Fruit fly (Drosophila melanogaster) whole organism, pupa: ENCODE measurements around the gene CG8202.
A peak's percentile ranks its signal among the peaks of the same experiment; 100 is the strongest.

ENCODE experiments used
- CG10348 ChIP-seq: fragments of 200-800 bp; sonication (Bioruptor generic); IDR thresholded peaks from 2 replicates; pipeline ENCODE4 v1.3.6; 2022; ENCODE audit warnings: missing biosample characterization, missing genetic modification characterization
- CG12605 ChIP-seq: fragments of 200-800 bp; sonication (Bioruptor generic); IDR thresholded peaks from 2 replicates; pipeline ENCODE4 v1.3.6; 2022; ENCODE audit warnings: missing biosample characterization, missing genetic modification characterization
- CG13204 ChIP-seq: fragments of 200-800 bp; sonication (Bioruptor generic); optimal IDR thresholded peaks from 2 replicates; lab custom pipeline; 2018; ENCODE audit warnings: missing biosample characterization, mild to moderate bottlenecking, missing genetic modification characterization, moderate library complexity
- CG14655 ChIP-seq: fragments of 200-800 bp; sonication (Bioruptor generic); optimal IDR thresholded peaks from 3 replicates; lab custom pipeline; 2017; ENCODE audit warnings: mild to moderate bottlenecking, missing biosample characterization, missing genetic modification reagents, missing genetic modification characterization
- CG15710 ChIP-seq: fragments of 200-800 bp; sonication (Bioruptor generic); optimal IDR thresholded peaks from 2 replicates; lab custom pipeline; 2018; ENCODE audit warnings: missing biosample characterization, mild to moderate bottlenecking, missing genetic modification characterization, moderate library complexity
- CG17806 ChIP-seq: fragments of 200-800 bp; sonication (Bioruptor generic); optimal IDR thresholded peaks from 2 replicates; lab custom pipeline; 2018; ENCODE audit warnings: missing biosample characterization, mild to moderate bottlenecking, missing genetic modification characterization, moderate library complexity
- CG32121 ChIP-seq: fragments of 200-800 bp; sonication (Bioruptor generic); IDR thresholded peaks from 2 replicates; pipeline ENCODE4 v1.3.6; 2022; ENCODE audit warnings: missing biosample characterization, missing genetic modification characterization
- CG34367 ChIP-seq: fragments of 200-800 bp; sonication (Bioruptor generic); optimal IDR thresholded peaks from 2 replicates; lab custom pipeline; 2018; ENCODE audit warnings: missing biosample characterization, mild to moderate bottlenecking, missing genetic modification characterization
- CG4496 ChIP-seq: fragments of 200-800 bp; sonication (Bioruptor generic); IDR thresholded peaks from 3 replicates; pipeline ENCODE4 v1.3.6; 2022; ENCODE audit warnings: missing biosample characterization, missing genetic modification characterization
- CG8159 ChIP-seq: fragments of 200-800 bp; sonication (Bioruptor generic); optimal IDR thresholded peaks from 3 replicates; lab custom pipeline; 2018; ENCODE audit warnings: missing biosample characterization, mild to moderate bottlenecking, missing genetic modification characterization, moderate library complexity
- CG8301 ChIP-seq: fragments of 200-800 bp; sonication (Bioruptor generic); optimal IDR thresholded peaks from 2 replicates; lab custom pipeline; 2018; ENCODE audit warnings: missing biosample characterization, mild to moderate bottlenecking, missing genetic modification characterization
- CG9948 ChIP-seq: fragments of 200-800 bp; sonication (Bioruptor generic); optimal IDR thresholded peaks from 2 replicates; lab custom pipeline; 2018; ENCODE audit warnings: missing biosample characterization, mild to moderate bottlenecking, missing genetic modification characterization, moderate library complexity
- D1 ChIP-seq: fragments of 200-800 bp; sonication (Bioruptor generic); optimal IDR thresholded peaks from 2 replicates; lab custom pipeline; 2018; ENCODE audit warnings: missing biosample characterization, mild to moderate bottlenecking, missing genetic modification characterization, moderate library complexity
- EcR ChIP-seq: fragments of 200-800 bp; sonication (Bioruptor generic); optimal IDR thresholded peaks from 3 replicates; lab custom pipeline; 2019; ENCODE audit warnings: missing biosample characterization, missing genetic modification characterization, mild to moderate bottlenecking, moderate library complexity, missing genetic modification reagents
- Ets98B ChIP-seq: fragments of 200-800 bp; sonication (Bioruptor generic); IDR thresholded peaks from 2 replicates; pipeline ENCODE4 v1.3.6; 2022; ENCODE audit warnings: missing biosample characterization, missing genetic modification characterization
- Pif1A ChIP-seq: fragments of 200-800 bp; sonication (Bioruptor generic); optimal IDR thresholded peaks from 3 replicates; lab custom pipeline; 2016; ENCODE audit warnings: missing biosample characterization, missing genetic modification characterization
- Pif1B ChIP-seq: fragments of 200-800 bp; sonication (Bioruptor generic); optimal IDR thresholded peaks from 3 replicates; lab custom pipeline; 2016; ENCODE audit warnings: missing biosample characterization, missing genetic modification characterization
- Snoo ChIP-seq: fragments of 200-800 bp; sonication (Bioruptor generic); optimal IDR thresholded peaks from 3 replicates; lab custom pipeline; 2017; ENCODE audit warnings: missing biosample characterization, mild to moderate bottlenecking, missing genetic modification characterization, inconsistent platforms
- fd96Ca ChIP-seq: fragments of 200-800 bp; sonication (Bioruptor generic); IDR thresholded peaks from 3 replicates; pipeline ENCODE4 v1.3.6; 2022; ENCODE audit warnings: missing biosample characterization, missing genetic modification characterization
- gl ChIP-seq: fragments of 200-800 bp; sonication (Bioruptor generic); optimal IDR thresholded peaks from 2 replicates; lab custom pipeline; 2018; ENCODE audit warnings: missing biosample characterization, mild to moderate bottlenecking, missing genetic modification characterization
- rn ChIP-seq: fragments of 200-800 bp; sonication (Bioruptor generic); IDR thresholded peaks from 2 replicates; pipeline ENCODE4 v1.3.6; 2022; ENCODE audit warnings: missing biosample characterization, missing genetic modification characterization

CG8202 gene

DNA sequence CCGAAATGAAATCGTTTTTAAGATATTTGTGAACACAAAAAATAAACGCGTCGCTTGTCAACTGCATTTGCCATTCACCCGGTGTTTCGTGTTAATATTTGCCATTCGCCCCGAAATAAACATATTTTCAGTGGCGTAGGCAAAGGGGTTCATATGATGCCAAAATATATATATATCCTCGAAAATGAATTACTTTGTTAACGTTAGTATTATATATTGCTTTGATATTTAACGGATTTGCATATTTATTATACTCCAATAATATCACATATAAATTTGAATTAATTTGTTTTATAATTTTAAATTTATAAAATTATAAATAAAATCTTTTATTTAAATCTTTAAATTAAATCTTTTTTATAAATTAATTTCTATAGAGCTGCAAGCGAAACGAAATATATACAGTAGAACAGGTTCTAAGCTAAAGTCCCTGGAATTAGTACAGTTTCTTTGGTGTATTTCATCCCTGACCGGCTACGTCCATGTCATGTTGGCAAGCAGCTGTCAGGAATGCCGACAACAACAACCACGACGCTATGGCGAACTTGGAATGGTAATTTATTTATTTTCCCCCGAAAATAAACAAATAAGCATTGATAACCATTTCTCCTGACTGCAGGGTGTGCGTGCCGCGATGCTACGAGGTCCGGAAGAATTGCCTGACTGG lies at the start of gene CG8202, which contains the start of gene M1BP:
Gene CG8202 (plus strand): TSS at position 495 of the 667 bp plus-strand sequence.
Gene M1BP (minus strand): TSS at position 102 of the 667 bp plus-strand sequence.
- peak; percentile 63; the same call in 2 of the 3 replicates for TF ChIP-seq fd96Ca (GFP tag; lab: Robert Waterston, UW)
- TF ChIP-seq Snoo (tag; lab: Kevin White, UChicago) = peak; percentile 88
- TF ChIP-seq CG4496 = peak; percentile 68
- TF ChIP-seq gl (tag; lab: Kevin White, UChicago) = no peak
- TF ChIP-seq CG14655 (GFP tag; lab: Kevin White, UChicago) = no peak
- no peak for TF ChIP-seq rn (GFP tag; lab: Robert Waterston, UW)
- TF ChIP-seq D1 (tag; lab: Kevin White, UChicago) = no peak
- TF ChIP-seq CG10348 (GFP tag; lab: Robert Waterston, UW) = no peak
- TF ChIP-seq CG8159 (tag; lab: Kevin White, UChicago) = peak; percentile 98
- TF ChIP-seq CG9948 (tag; lab: Kevin White, UChicago) = peak; percentile 85
- TF ChIP-seq Pif1B (GFP tag; lab: Kevin White, UChicago) = no peak
- TF ChIP-seq CG12605 (GFP tag; lab: Robert Waterston, UW) = 0 out of 2 replicates have a peak, but pooled peaks have one; percentile 31
- TF ChIP-seq EcR (GFP tag; lab: Kevin White, UChicago) = no peak
- TF ChIP-seq CG8301 (tag; lab: Kevin White, UChicago) = no peak
- TF ChIP-seq CG17806 = peak; percentile 73
- TF ChIP-seq Ets98B = peak; percentile 54; the same call in 1 of the 2 replicates
- no peak for TF ChIP-seq CG13204 (GFP tag; lab: Kevin White, UChicago)
- no peak for TF ChIP-seq Pif1A (GFP tag; lab: Kevin White, UChicago)
- peak; percentile 88 for TF ChIP-seq CG15710 (tag; lab: Kevin White, UChicago)
- TF ChIP-seq CG34367 (tag; lab: Kevin White, UChicago) = peak; percentile 72
- peak; percentile 64 for TF ChIP-seq CG32121

DNA sequence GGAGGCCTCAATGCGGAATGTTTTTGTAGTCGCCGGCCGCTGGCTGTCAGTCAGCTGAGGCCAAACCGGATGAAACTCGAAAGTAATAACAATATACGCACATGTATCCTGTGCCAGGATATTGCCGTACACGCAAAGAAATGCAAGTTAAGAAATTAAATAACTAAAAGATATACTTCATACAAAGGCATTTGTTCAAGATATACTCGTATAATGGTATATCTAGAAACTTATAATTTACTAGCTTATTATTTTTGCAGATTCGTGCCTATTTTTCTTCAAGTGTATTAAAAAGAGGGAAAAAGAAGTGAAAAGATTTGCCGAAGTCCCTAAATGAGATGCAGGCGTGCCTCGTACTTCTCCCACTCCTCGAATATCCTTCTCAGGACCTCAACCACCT lies 48.6 kb upstream of the CG8202 start:
- TF ChIP-seq CG12605 (GFP tag; lab: Robert Waterston, UW) (no peak), D1 (tag; lab: Kevin White, UChicago) (no peak), CG4496 (no peak), CG15710 (tag; lab: Kevin White, UChicago) (no peak), CG32121 (no peak), Ets98B (no peak), CG14655 (GFP tag; lab: Kevin White, UChicago) (no peak), CG8159 (tag; lab: Kevin White, UChicago) (no peak), Pif1B (GFP tag; lab: Kevin White, UChicago) (no peak), EcR (GFP tag; lab: Kevin White, UChicago) (no peak), Snoo (tag; lab: Kevin White, UChicago) (no peak), CG34367 (tag; lab: Kevin White, UChicago) (no peak), rn (GFP tag; lab: Robert Waterston, UW) (no peak), Pif1A (GFP tag; lab: Kevin White, UChicago) (no peak), CG13204 (GFP tag; lab: Kevin White, UChicago) (no peak), CG8301 (tag; lab: Kevin White, UChicago) (no peak), fd96Ca (GFP tag; lab: Robert Waterston, UW) (no peak), CG10348 (GFP tag; lab: Robert Waterston, UW) (no peak), CG9948 (tag; lab: Kevin White, UChicago) (no peak)

DNA sequence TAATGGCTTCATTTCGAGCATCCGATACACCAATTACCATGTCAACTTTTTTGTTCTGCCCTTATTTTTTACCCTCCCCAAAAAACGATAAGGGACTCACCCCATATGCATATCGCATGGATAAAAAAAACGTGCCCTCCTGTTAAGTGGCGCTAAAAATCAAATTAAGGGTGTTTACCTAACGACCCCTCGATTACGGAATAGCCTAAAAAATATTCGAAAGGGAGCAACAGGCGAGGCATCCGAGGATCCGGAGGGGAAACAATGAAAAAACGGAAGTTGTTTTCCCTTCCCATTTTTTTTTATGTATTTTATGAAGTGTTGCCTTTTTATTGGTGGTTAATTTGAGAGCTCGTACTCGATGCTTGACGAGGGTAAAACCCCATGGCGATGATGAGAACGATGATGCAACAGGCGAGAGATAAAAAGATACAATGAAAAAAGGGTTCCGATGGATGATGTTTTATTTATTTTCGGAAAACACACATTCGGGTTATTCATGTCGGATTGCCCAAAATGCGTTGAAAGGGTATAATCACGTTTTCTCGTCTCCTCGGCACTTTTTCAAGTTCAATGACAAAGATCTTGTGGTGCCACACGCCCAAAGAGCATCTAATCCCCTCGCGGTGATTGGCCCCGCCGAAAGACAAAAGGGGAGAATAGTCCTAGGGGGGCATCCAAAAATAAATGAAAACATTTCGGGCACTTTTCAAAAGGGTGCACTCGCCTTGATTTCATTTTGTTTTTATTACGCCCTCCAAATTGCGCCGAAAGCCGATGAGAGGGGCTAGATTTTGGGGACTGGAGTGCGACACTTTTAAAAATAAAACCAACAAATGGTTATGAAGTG lies 47.3 kb upstream of the CG8202 start, which contains the start of gene CG44227:
Gene CG44227 (minus strand): TSS at position 849 of the 850 bp plus-strand sequence.
- TF ChIP-seq gl (tag; lab: Kevin White, UChicago) (no peak), D1 (tag; lab: Kevin White, UChicago) (no peak), CG15710 (tag; lab: Kevin White, UChicago) (no peak)

DNA sequence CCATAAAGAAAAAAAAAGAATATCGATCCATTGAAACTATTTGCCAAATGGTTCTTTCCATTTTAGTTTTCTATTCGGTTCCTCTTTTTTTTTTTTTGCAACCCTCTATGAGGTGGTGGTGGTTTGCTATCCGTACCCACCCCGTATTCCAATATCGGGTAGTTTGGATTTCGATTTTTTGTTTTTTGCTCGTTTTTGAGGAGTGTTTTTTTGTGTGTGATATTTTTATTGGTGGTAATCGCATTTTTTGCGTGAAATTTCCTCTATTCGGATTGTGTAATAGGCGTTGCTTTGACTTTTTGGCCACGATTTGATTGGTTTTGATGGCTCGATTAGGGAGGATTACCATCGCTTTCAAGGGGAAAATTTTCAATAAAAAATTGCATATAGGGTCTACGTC lies 45.4 kb upstream of the CG8202 start:
- TF ChIP-seq CG8301 (tag; lab: Kevin White, UChicago) (no peak), CG9948 (tag; lab: Kevin White, UChicago) (no peak), CG32121 (no peak), gl (tag; lab: Kevin White, UChicago) (no peak), EcR (GFP tag; lab: Kevin White, UChicago) (no peak), Ets98B (no peak), CG4496 (no peak), Snoo (tag; lab: Kevin White, UChicago) (no peak), CG13204 (GFP tag; lab: Kevin White, UChicago) (no peak), fd96Ca (GFP tag; lab: Robert Waterston, UW) (no peak), D1 (tag; lab: Kevin White, UChicago) (no peak), Pif1B (GFP tag; lab: Kevin White, UChicago) (no peak), CG15710 (tag; lab: Kevin White, UChicago) (no peak), rn (GFP tag; lab: Robert Waterston, UW) (no peak), CG34367 (tag; lab: Kevin White, UChicago) (no peak), CG12605 (GFP tag; lab: Robert Waterston, UW) (no peak), Pif1A (GFP tag; lab: Kevin White, UChicago) (no peak)
